Worm (Caenorhabditis elegans): ENCODE results near the gene Y69H2.10.
A peak's percentile ranks its signal among the peaks of the same experiment; 100 is the strongest.

Gene Y69H2.10

DNA sequence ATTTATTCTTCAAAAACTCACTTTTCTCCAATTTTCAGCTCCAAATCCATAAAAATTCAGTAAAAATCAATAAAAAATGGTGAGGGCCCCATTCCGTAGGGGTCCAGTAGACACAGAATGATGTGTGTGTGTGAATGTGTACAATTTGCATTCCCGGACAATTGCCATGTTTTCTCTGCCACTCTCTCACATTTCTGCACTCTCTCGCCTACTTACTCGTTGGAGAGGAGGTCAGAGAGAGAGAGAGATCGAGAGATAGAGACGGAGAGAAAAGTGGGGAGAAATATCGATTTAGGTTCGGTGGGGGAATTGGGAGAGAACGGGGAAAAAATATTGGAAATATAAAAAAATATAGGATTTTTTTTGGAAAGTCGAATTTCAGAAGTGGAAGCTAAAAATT lies 53.5 kb downstream of the Y69H2.10 start:
- TF ChIP-seq daf-12 (tag; optimal IDR thresholded peaks at IDR 0.05) (no peak), hmg-11 (tag; optimal IDR thresholded peaks at IDR 0.05) (peak; percentile 94), nhr-67 (tag; optimal IDR thresholded peaks at IDR 0.05) (no peak), unc-39 (tag; optimal IDR thresholded peaks at IDR 0.05) (no peak), mdl-1 (tag; optimal IDR thresholded peaks at IDR 0.05) (no peak), lin-15B (tag; optimal IDR thresholded peaks at IDR 0.05) (peak; percentile 54), ama-1 (optimal IDR thresholded peaks at IDR 0.05) (peak; percentile 39), aly-2 (tag; optimal IDR thresholded peaks at IDR 0.05) (no peak), nhr-43 (tag; optimal IDR thresholded peaks at IDR 0.05; ENCODE audit: poor library complexity, severe bottlenecking) (no peak), nfya-1 (tag; optimal IDR thresholded peaks at IDR 0.05; ENCODE audit: insufficient read depth) (peak; percentile 91), mml-1 (tag; optimal IDR thresholded peaks at IDR 0.05) (no peak), unc-62 (GFP tag; optimal IDR thresholded peaks at IDR 0.05) (no peak), fkh-2 (tag; optimal IDR thresholded peaks at IDR 0.05) (peak; percentile 57), pqm-1 (tag; optimal IDR thresholded peaks at IDR 0.05) (peak; percentile 79), pha-4 (tag; optimal IDR thresholded peaks at IDR 0.05) (peak; percentile 98), tbx-2 (tag; optimal IDR thresholded peaks at IDR 0.05) (no peak), sea-2 (GFP tag; optimal IDR thresholded peaks at IDR 0.05) (no peak), lsy-12 (tag; optimal IDR thresholded peaks at IDR 0.05) (no peak), nhr-77 (tag; optimal IDR thresholded peaks at IDR 0.05) (no peak), fkh-10 (GFP tag; optimal IDR thresholded peaks at IDR 0.05) (peak; percentile 55), fos-1 (tag; optimal IDR thresholded peaks at IDR 0.05) (no peak), jun-1 (tag; optimal IDR thresholded peaks at IDR 0.05) (peak; percentile 63), nhr-25 (tag; optimal IDR thresholded peaks at IDR 0.05) (peak; percentile 12), lin-39 (tag; optimal IDR thresholded peaks at IDR 0.05) (peak; percentile 59), ztf-11 (tag; optimal IDR thresholded peaks at IDR 0.05) (no peak), ceh-16 (tag; optimal IDR thresholded peaks at IDR 0.05) (no peak), nhr-23 (tag; optimal IDR thresholded peaks at IDR 0.05) (peak; percentile 86), nhr-12 (tag; optimal IDR thresholded peaks at IDR 0.05) (no peak), elt-2 (tag; optimal IDR thresholded peaks at IDR 0.05) (peak; percentile 66), snpc-4 (tag; optimal IDR thresholded peaks at IDR 0.05) (peak; percentile 81), eor-1 (tag; optimal IDR thresholded peaks at IDR 0.05) (no peak), ceh-9 (tag; optimal IDR thresholded peaks at IDR 0.05) (peak; percentile 13), zag-1 (tag; optimal IDR thresholded peaks at IDR 0.05) (no peak), nhr-76 (tag; optimal IDR thresholded peaks at IDR 0.05) (no peak), egl-27 (tag; optimal IDR thresholded peaks at IDR 0.05) (no peak), ztf-4 (tag; optimal IDR thresholded peaks at IDR 0.05) (no peak), egl-5 (tag; optimal IDR thresholded peaks at IDR 0.05) (peak; percentile 98), ceh-28 (tag; optimal IDR thresholded peaks at IDR 0.05) (peak; percentile 98), ZK546.5 (tag; optimal IDR thresholded peaks at IDR 0.05) (no peak), R02D3.7 (tag; optimal IDR thresholded peaks at IDR 0.05) (peak; percentile 72), nhr-237 (tag; optimal IDR thresholded peaks at IDR 0.05) (no peak), nhr-28 (tag; optimal IDR thresholded peaks at IDR 0.05) (no peak), elt-1 (tag; optimal IDR thresholded peaks at IDR 0.05) (no peak), ceh-82 (tag; optimal IDR thresholded peaks at IDR 0.05) (peak; percentile 79), skn-1 (tag; optimal IDR thresholded peaks at IDR 0.05) (peak; percentile 55), nhr-11 (tag; optimal IDR thresholded peaks at IDR 0.05) (no peak), elt-3 (tag; optimal IDR thresholded peaks at IDR 0.05) (no peak)

DNA sequence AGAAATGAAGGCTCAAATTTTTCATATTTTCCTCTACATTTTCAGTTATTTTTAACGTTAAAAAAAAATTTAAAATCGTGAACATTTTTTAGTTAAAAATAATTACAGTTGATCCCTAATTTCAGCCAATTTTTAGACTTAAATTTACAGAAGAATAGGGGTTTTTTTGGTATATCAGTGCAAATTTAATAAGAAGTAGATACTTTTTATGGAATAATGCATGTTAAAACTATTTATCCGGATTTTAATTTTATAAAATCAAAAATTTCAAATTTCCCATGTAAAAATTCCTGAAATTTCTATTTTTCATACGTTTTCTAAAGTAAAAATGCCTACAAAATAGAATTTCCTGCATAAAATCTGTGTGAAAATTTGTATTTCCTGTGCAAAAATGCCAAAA lies 54.0 kb downstream of the Y69H2.10 start:
- no peak for TF ChIP-seq nhr-23 (tag; optimal IDR thresholded peaks at IDR 0.05)
- TF ChIP-seq snpc-4 (tag; optimal IDR thresholded peaks at IDR 0.05) = no peak
- no peak for TF ChIP-seq nhr-28 (tag; optimal IDR thresholded peaks at IDR 0.05)
- no peak for TF ChIP-seq egl-27 (tag; optimal IDR thresholded peaks at IDR 0.05)
- no peak for TF ChIP-seq elt-2 (tag; optimal IDR thresholded peaks at IDR 0.05)
- no peak for TF ChIP-seq fkh-10 (GFP tag; optimal IDR thresholded peaks at IDR 0.05)
- no peak for TF ChIP-seq nhr-76 (tag; optimal IDR thresholded peaks at IDR 0.05)
- TF ChIP-seq ama-1 (optimal IDR thresholded peaks at IDR 0.05) = no peak
- TF ChIP-seq ztf-4 (tag; optimal IDR thresholded peaks at IDR 0.05) = no peak
- no peak for TF ChIP-seq ZK546.5 (tag; optimal IDR thresholded peaks at IDR 0.05)
- TF ChIP-seq unc-39 (tag; optimal IDR thresholded peaks at IDR 0.05) = no peak
- no peak for TF ChIP-seq ztf-11 (tag; optimal IDR thresholded peaks at IDR 0.05)
- no peak for TF ChIP-seq ceh-9 (tag; optimal IDR thresholded peaks at IDR 0.05)
- TF ChIP-seq hmg-11 (tag; optimal IDR thresholded peaks at IDR 0.05) = no peak
- TF ChIP-seq egl-5 (tag; optimal IDR thresholded peaks at IDR 0.05) = no peak
- no peak for TF ChIP-seq fkh-2 (tag; optimal IDR thresholded peaks at IDR 0.05)
- TF ChIP-seq unc-62 (GFP tag; optimal IDR thresholded peaks at IDR 0.05) = no peak
- TF ChIP-seq nfya-1 (tag; optimal IDR thresholded peaks at IDR 0.05; ENCODE audit: insufficient read depth) = no peak

Measured in whole organism, L3 larva.